Worm (Caenorhabditis elegans): ENCODE data around the gene cmk-1.
A peak's percentile ranks its signal among the peaks of the same experiment; 100 is the strongest.

Gene cmk-1

ce11 chrIV:1837134-1837533 is 12.9 kb downstream of the cmk-1 start (continued):
- TF ChIP-seq ztf-11 (tag; optimal IDR thresholded peaks at IDR 0.05) (no peak), fkh-4 (tag; optimal IDR thresholded peaks at IDR 0.05; ENCODE audit: borderline replicate concordance) (no peak), dpl-1 (GFP tag; optimal IDR thresholded peaks at IDR 0.05) (peak in 2 of 3 experiments; percentile 22 to 29), snpc-4 (tag; optimal IDR thresholded peaks at IDR 0.05) (peak; percentile 15), zag-1 (tag; optimal IDR thresholded peaks at IDR 0.05) (no peak), elt-3 (tag; optimal IDR thresholded peaks at IDR 0.05) (peak in 5 of 6 experiments; percentile 23 to 86 (median 50)), pag-3 (tag; optimal IDR thresholded peaks at IDR 0.05; ENCODE audit: borderline replicate concordance, insufficient read depth) (peak; percentile 32), aha-1 (tag; optimal IDR thresholded peaks at IDR 0.05) (no peak), irx-1 (tag; optimal IDR thresholded peaks at IDR 0.05) (no peak), mep-1 (tag; optimal IDR thresholded peaks at IDR 0.05) (peak; percentile 55), ceh-8 (GFP tag; optimal IDR thresholded peaks at IDR 0.05) (no peak)

ce11 chrIV:1838583-1838982 is 14.3 kb downstream of the cmk-1 start:
- TF ChIP-seq hlh-4 (tag; optimal IDR thresholded peaks at IDR 0.05) (no peak), nhr-12 (tag; optimal IDR thresholded peaks at IDR 0.05) (no peak), lin-14 (GFP tag; optimal IDR thresholded peaks at IDR 0.05) (peak; percentile 38), lsy-2 (tag; optimal IDR thresholded peaks at IDR 0.05) (peak in 1 of 2 experiments; percentile 5), nhr-85 (tag) (peak; percentile 78), nhr-71 (tag; optimal IDR thresholded peaks at IDR 0.05) (peak; percentile 9), unc-30 (tag; optimal IDR thresholded peaks at IDR 0.05) (no peak), nhr-20 (tag; optimal IDR thresholded peaks at IDR 0.05) (peak; percentile 13), ceh-8 (GFP tag; optimal IDR thresholded peaks at IDR 0.05) (no peak), swsn-7 (tag; optimal IDR thresholded peaks at IDR 0.05) (peak; percentile 16), sox-4 (tag; optimal IDR thresholded peaks at IDR 0.05) (no peak), isw-1 (GFP tag; IDR thresholded peaks at IDR 0.05) (no peak), snu-23 (GFP tag; optimal IDR thresholded peaks at IDR 0.05) (peak; percentile 23), nhr-28 (tag; optimal IDR thresholded peaks at IDR 0.05) (no peak), rnt-1 (tag; optimal IDR thresholded peaks at IDR 0.05) (peak; percentile 14), lin-35 (GFP tag; optimal IDR thresholded peaks at IDR 0.05) (peak in 1 of 2 experiments; percentile 4), mdl-1 (tag; optimal IDR thresholded peaks at IDR 0.05) (peak in 1 of 2 experiments; percentile 25), nhr-47 (tag; optimal IDR thresholded peaks at IDR 0.05) (peak; percentile 28), nhr-76 (tag; optimal IDR thresholded peaks at IDR 0.05) (no peak), blmp-1 (tag; optimal IDR thresholded peaks at IDR 0.05) (no peak), grh-1 (GFP tag; IDR thresholded peaks at IDR 0.05) (0 out of 2 replicates have a peak, but pooled peaks have one; percentile 13), efl-1 (optimal IDR thresholded peaks at IDR 0.05) (peak in 1 of 2 experiments; percentile 4), efl-1 (GFP tag; optimal IDR thresholded peaks at IDR 0.05 in 1 of 2) (peak in 1 of 2 experiments; percentile 72)

- TF ChIP-seq lin-14 (GFP tag; optimal IDR thresholded peaks at IDR 0.05) (peak; percentile 53), tlp-1 (tag; optimal IDR thresholded peaks at IDR 0.05) (no peak), snu-23 (GFP tag; optimal IDR thresholded peaks at IDR 0.05) (peak; percentile 31), unc-86 (tag; optimal IDR thresholded peaks at IDR 0.05) (peak; percentile 18), ces-1 (GFP tag; optimal IDR thresholded peaks at IDR 0.05) (no peak), ztf-11 (tag; optimal IDR thresholded peaks at IDR 0.05) (no peak), nhr-76 (tag; optimal IDR thresholded peaks at IDR 0.05) (no peak), efl-3 (GFP tag; optimal IDR thresholded peaks at IDR 0.05) (no peak), ceh-82 (tag; optimal IDR thresholded peaks at IDR 0.05) (peak in 1 of 3 experiments; percentile 13), mep-1 (tag; optimal IDR thresholded peaks at IDR 0.05) (peak; percentile 3), unc-98 (GFP tag; IDR thresholded peaks at IDR 0.05) (no peak), skn-1 (tag; optimal IDR thresholded peaks at IDR 0.05) (no peak), Y116A8C.19 (tag; optimal IDR thresholded peaks at IDR 0.05; ENCODE audit: borderline replicate concordance) (no peak), jun-1 (tag; optimal IDR thresholded peaks at IDR 0.05) (no peak), pax-3 (tag; optimal IDR thresholded peaks at IDR 0.05) (no peak), egl-27 (tag; optimal IDR thresholded peaks at IDR 0.05) (no peak), pag-3 (tag; optimal IDR thresholded peaks at IDR 0.05; ENCODE audit: borderline replicate concordance, insufficient read depth) (no peak), lin-35 (GFP tag; optimal IDR thresholded peaks at IDR 0.05) (no peak), nhr-71 (tag; optimal IDR thresholded peaks at IDR 0.05) (peak; percentile 24), nhr-20 (tag; optimal IDR thresholded peaks at IDR 0.05) (no peak), nhr-47 (tag; optimal IDR thresholded peaks at IDR 0.05) (peak; percentile 28), swsn-7 (tag; optimal IDR thresholded peaks at IDR 0.05) (peak; percentile 22)
Measured at ce11 chrIV:1842314-1842713, 18.0 kb downstream of the cmk-1 start.
